Worm (Caenorhabditis elegans) whole organism, midembryonic: Measurements from ENCODE around the gene R09F10.3.

Experiments used
- T22C8.4 ChIP-seq: fragments of 200-800 bp; sonication (Bioruptor generic); IDR thresholded peaks from 2 replicates; pipeline ENCODE4 v1.3.6; 2022; ENCODE audit warnings: missing genetic modification characterization, missing compliant biosample characterization
- flt-1 ChIP-seq: fragments of 200-800 bp; sonication (Bioruptor generic); IDR thresholded peaks from 2 replicates; pipeline ENCODE4 v1.3.6; 2022; ENCODE audit warnings: missing genetic modification characterization, missing compliant biosample characterization
- tab-1 ChIP-seq: fragments of 200-800 bp; sonication (Bioruptor generic); IDR thresholded peaks from 2 replicates; pipeline ENCODE4 v1.3.6; 2022; ENCODE audit warnings: missing genetic modification characterization, missing compliant biosample characterization
- ztf-29 ChIP-seq: fragments of 200-800 bp; sonication (Bioruptor generic); IDR thresholded peaks from 2 replicates; pipeline ENCODE4 v1.3.6; 2022; ENCODE audit warnings: missing genetic modification reagents, missing genetic modification characterization, missing compliant biosample characterization

DNA sequence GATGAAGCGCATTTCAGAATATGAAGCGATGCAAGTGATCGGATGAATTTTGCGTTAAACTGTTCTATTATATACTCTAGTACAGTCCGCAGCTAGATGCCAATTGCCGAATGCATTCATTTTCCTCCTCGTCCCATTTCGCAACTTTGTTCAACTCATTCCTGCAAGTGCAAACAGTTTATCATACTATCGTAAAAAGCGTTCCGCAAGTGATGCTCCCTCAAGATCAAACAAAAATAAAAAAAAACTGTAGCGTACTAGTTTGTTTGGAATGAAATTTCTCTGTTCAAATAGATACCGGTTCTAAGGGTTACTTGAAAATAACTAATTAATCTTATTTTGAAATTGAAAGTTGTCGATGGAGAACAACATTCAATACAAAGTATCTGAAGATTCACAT is 26.5 kb downstream of the R09F10.3 start, which contains the start of gene pqn-57:
- TF ChIP-seq ztf-29 (GFP tag; lab: Robert Waterston, UW): no peak
- TF ChIP-seq tab-1 (GFP tag; lab: Robert Waterston, UW): no peak
- no peak for TF ChIP-seq T22C8.4 (GFP tag; lab: Robert Waterston, UW)
- no peak for TF ChIP-seq flt-1
